Fruit fly (Drosophila melanogaster) whole organism, embryonic: Measurements from ENCODE around the gene Pisd.

Experiments used
- Antp ChIP-seq: fragments of 200-800 bp; sonication (Bioruptor generic); optimal IDR thresholded peaks from 3 replicates; lab custom pipeline; 2016; ENCODE audit warnings: missing biosample characterization, missing genetic modification characterization
- B-H1 ChIP-seq: fragments of 200-800 bp; sonication (Bioruptor generic); IDR thresholded peaks from 3 replicates; pipeline ENCODE4 v1.3.6; 2022; ENCODE audit warnings: missing biosample characterization, missing genetic modification characterization
- Bdp1 ChIP-seq: fragments of 200-800 bp; sonication (Bioruptor generic); optimal IDR thresholded peaks from 3 replicates; lab custom pipeline; 2016; ENCODE audit warnings: missing biosample characterization, missing genetic modification characterization
- CG11085 ChIP-seq: fragments of 200-800 bp; sonication (Bioruptor generic); IDR thresholded peaks from 2 replicates; pipeline ENCODE4 v1.3.6; 2022; ENCODE audit warnings: missing biosample characterization, missing genetic modification characterization
- CG1233 ChIP-seq: fragments of 200-800 bp; sonication (Bioruptor generic); optimal IDR thresholded peaks from 4 replicates; lab custom pipeline; 2018; ENCODE audit warnings: missing biosample characterization, mild to moderate bottlenecking, missing genetic modification characterization
- CG1529 ChIP-seq: fragments of 200-800 bp; sonication (Bioruptor generic); optimal IDR thresholded peaks from 3 replicates; lab custom pipeline; 2018; ENCODE audit warnings: missing biosample characterization, missing genetic modification characterization
- CG15696 ChIP-seq: fragments of 200-800 bp; sonication (Bioruptor generic); optimal IDR thresholded peaks from 2 replicates; lab custom pipeline; 2019; ENCODE audit warnings: missing biosample characterization, mild to moderate bottlenecking, missing genetic modification characterization, moderate library complexity
- CG17328 ChIP-seq: fragments of 200-800 bp; sonication (Bioruptor generic); IDR thresholded peaks from 2 replicates; pipeline ENCODE4 v1.3.6; 2022; ENCODE audit warnings: missing biosample characterization, missing genetic modification characterization
- CG3163 ChIP-seq: fragments of 200-800 bp; sonication (Bioruptor generic); optimal IDR thresholded peaks from 3 replicates; lab custom pipeline; 2016; ENCODE audit warnings: missing biosample characterization, missing genetic modification characterization
- CG42726 ChIP-seq: fragments of 200-800 bp; sonication (Bioruptor generic); IDR thresholded peaks from 2 replicates; pipeline ENCODE4 v1.3.6; 2022; ENCODE audit warnings: missing biosample characterization, missing genetic modification characterization; ENCODE audit not compliant: partially characterized antibody
- CG4730 ChIP-seq: fragments of 200-800 bp; sonication (Bioruptor generic); IDR thresholded peaks from 2 replicates; pipeline ENCODE4 v1.3.6; 2022; ENCODE audit warnings: missing biosample characterization, missing genetic modification characterization
- CG4820 ChIP-seq: fragments of 200-800 bp; sonication (Bioruptor generic); optimal IDR thresholded peaks from 3 replicates; lab custom pipeline; 2016; ENCODE audit warnings: missing biosample characterization, missing genetic modification characterization
- CG6854 ChIP-seq: fragments of 200-800 bp; sonication (Bioruptor generic); optimal IDR thresholded peaks from 3 replicates; lab custom pipeline; 2017; ENCODE audit warnings: missing biosample characterization, mild to moderate bottlenecking, missing genetic modification characterization
- CG7556 ChIP-seq: fragments of 200-800 bp; sonication (Bioruptor generic); optimal IDR thresholded peaks from 2 replicates; lab custom pipeline; 2017; ENCODE audit warnings: missing biosample characterization, mild to moderate bottlenecking, missing genetic modification characterization
- CG7745 ChIP-seq: fragments of 200-800 bp; sonication (Bioruptor generic); optimal IDR thresholded peaks from 2 replicates; lab custom pipeline; 2018; ENCODE audit warnings: missing biosample characterization, mild to moderate bottlenecking, missing genetic modification characterization, moderate library complexity
- CG7786 ChIP-seq: fragments of 200-800 bp; sonication (Bioruptor generic); optimal IDR thresholded peaks from 2 replicates; lab custom pipeline; 2016; ENCODE audit warnings: missing biosample characterization, missing genetic modification characterization
- CG9727 ChIP-seq: fragments of 200-800 bp; sonication (Bioruptor generic); optimal IDR thresholded peaks from 3 replicates; lab custom pipeline; 2017; ENCODE audit warnings: missing biosample characterization, mild to moderate bottlenecking, missing genetic modification characterization
- CG9876 ChIP-seq: fragments of 200-800 bp; sonication (Bioruptor generic); optimal IDR thresholded peaks from 2 replicates; lab custom pipeline; 2016; ENCODE audit warnings: missing biosample characterization, missing genetic modification characterization
- CTCF ChIP-seq: fragments of 200-800 bp; sonication (Bioruptor generic); optimal IDR thresholded peaks from 2 replicates; lab custom pipeline; 2017; ENCODE audit warnings: missing biosample characterization, mild to moderate bottlenecking, missing genetic modification characterization, moderate library complexity
- CkIIα-i1 ChIP-seq: fragments of 200-800 bp; sonication (Bioruptor generic); IDR thresholded peaks from 2 replicates; pipeline ENCODE4 v1.3.6; 2022; ENCODE audit warnings: missing biosample characterization, missing genetic modification characterization
- Dip3 ChIP-seq: fragments of 200-800 bp; sonication (Bioruptor generic); optimal IDR thresholded peaks from 3 replicates; lab custom pipeline; 2016; ENCODE audit warnings: missing biosample characterization, missing genetic modification characterization
- Doc3 ChIP-seq: fragments of 200-800 bp; sonication (Bioruptor generic); IDR thresholded peaks from 3 replicates; pipeline ENCODE4 v1.3.6; 2022; ENCODE audit warnings: missing biosample characterization, missing genetic modification characterization; ENCODE audit not compliant: partially characterized antibody
- H15 ChIP-seq: fragments of 200-800 bp; sonication (Bioruptor generic); IDR thresholded peaks from 3 replicates; pipeline ENCODE4 v1.3.6; 2022; ENCODE audit warnings: missing biosample characterization, missing genetic modification characterization
- Hey ChIP-seq: fragments of 200-800 bp; sonication (Bioruptor generic); optimal IDR thresholded peaks from 3 replicates; lab custom pipeline; 2018; ENCODE audit warnings: missing biosample characterization, mild to moderate bottlenecking, missing genetic modification characterization
- Hr39 ChIP-seq: fragments of >200 bp; optimal IDR thresholded peaks from 2 replicates; lab custom pipeline; 2017
- Pdp1 ChIP-seq, 2 experiments: fragments of 200-800 bp; sonication (Bioruptor generic); optimal IDR thresholded peaks; 3 replicates each; lab custom pipeline; 2016; ENCODE audit warnings: missing biosample characterization in 2 of 2, missing genetic modification characterization in 2 of 2, mild to moderate bottlenecking in 1 of 2, moderate library complexity in 1 of 2
- Ravus ChIP-seq: fragments of 200-800 bp; sonication (Bioruptor generic); IDR thresholded peaks from 2 replicates; pipeline ENCODE4 v1.3.6; 2022; ENCODE audit warnings: missing biosample characterization, missing genetic modification characterization
- Stat92E ChIP-seq, 3 experiments: fragments of >200 bp in 2 of 3; fragments of 200-800 bp in 1 of 3; sonication (Bioruptor generic) in 1 of 3; optimal IDR thresholded peaks; 2 replicates each; lab custom pipeline; 2017 to 2019; ENCODE audit warnings: missing biosample characterization in 3 of 3, missing genetic modification characterization in 3 of 3, mild to moderate bottlenecking in 1 of 3, moderate library complexity in 1 of 3
- Tbp ChIP-seq: fragments of >200 bp; optimal IDR thresholded peaks from 2 replicates; lab custom pipeline; 2018; ENCODE audit warnings: missing biosample characterization, missing genetic modification characterization
- Trl ChIP-seq, 3 experiments: fragments of >200 bp in 2 of 3; fragments of 200-800 bp in 1 of 3; sonication (Bioruptor generic) in 1 of 3; optimal IDR thresholded peaks; 2 replicates in 1 of 3; 3 replicates in 2 of 3; lab custom pipeline; 2016 to 2017; ENCODE audit warnings: missing biosample characterization in 1 of 3, missing genetic modification characterization in 1 of 3
- aop ChIP-seq: fragments of 200-800 bp; sonication (Bioruptor generic); IDR thresholded peaks from 2 replicates; pipeline ENCODE4 v1.3.6; 2022; ENCODE audit warnings: missing biosample characterization, missing genetic modification characterization
- ara ChIP-seq: fragments of 200-800 bp; sonication (Bioruptor generic); IDR thresholded peaks from 2 replicates; pipeline ENCODE4 v1.3.6; 2022; ENCODE audit warnings: missing biosample characterization, missing genetic modification characterization
- bsh ChIP-seq, 2 experiments: fragments of 200-800 bp; sonication (Bioruptor generic); optimal IDR thresholded peaks; 2 replicates each; lab custom pipeline; 2017 to 2018; ENCODE audit warnings: mild to moderate bottlenecking in 2 of 2, missing biosample characterization in 2 of 2, missing genetic modification characterization in 2 of 2, moderate library complexity in 1 of 2
- chm ChIP-seq: fragments of 200-800 bp; sonication (Bioruptor generic); IDR thresholded peaks from 2 replicates; pipeline ENCODE4 v1.3.6; 2022; ENCODE audit warnings: missing biosample characterization, missing genetic modification characterization
- ci ChIP-seq: fragments of 200-800 bp; sonication (Bioruptor generic); IDR thresholded peaks from 3 replicates; pipeline ENCODE4 v1.3.6; 2022; ENCODE audit warnings: missing biosample characterization, missing genetic modification characterization
- crp ChIP-seq, 2 experiments: fragments of 200-800 bp; sonication (Bioruptor generic); optimal IDR thresholded peaks; 2 replicates in 1 of 2; 3 replicates in 1 of 2; lab custom pipeline; 2017; ENCODE audit warnings: missing biosample characterization in 2 of 2, missing genetic modification characterization in 2 of 2, mild to moderate bottlenecking in 1 of 2, moderate library complexity in 1 of 2
- danr ChIP-seq: fragments of 200-800 bp; sonication (Bioruptor generic); IDR thresholded peaks from 2 replicates; pipeline ENCODE4 v1.3.6; 2022; ENCODE audit warnings: missing biosample characterization, missing genetic modification characterization
- disco-r ChIP-seq: fragments of 200-800 bp; sonication (Bioruptor generic); optimal IDR thresholded peaks from 2 replicates; lab custom pipeline; 2016; ENCODE audit warnings: missing biosample characterization, missing genetic modification characterization
- dmrt11E ChIP-seq: fragments of 200-800 bp; sonication (Bioruptor generic); optimal IDR thresholded peaks from 3 replicates; lab custom pipeline; 2018; ENCODE audit warnings: missing biosample characterization, mild to moderate bottlenecking, missing genetic modification characterization, moderate library complexity
- gcm2 ChIP-seq: fragments of 200-800 bp; sonication (Bioruptor generic); optimal IDR thresholded peaks from 2 replicates; lab custom pipeline; 2016; ENCODE audit warnings: missing biosample characterization, missing genetic modification characterization
- grau ChIP-seq: fragments of 200-800 bp; optimal IDR thresholded peaks from 3 replicates; lab custom pipeline; 2019; ENCODE audit warnings: missing biosample characterization, mild to moderate bottlenecking, missing genetic modification characterization, moderate library complexity
- gro ChIP-seq: fragments of 200-800 bp; sonication (Bioruptor generic); optimal IDR thresholded peaks from 2 replicates; lab custom pipeline; 2016; ENCODE audit warnings: missing biosample characterization, missing genetic modification characterization
- ham ChIP-seq: fragments of 200-800 bp; sonication (Bioruptor generic); IDR thresholded peaks from 2 replicates; pipeline ENCODE4 v1.3.6; 2022; ENCODE audit warnings: missing biosample characterization, missing genetic modification characterization
- peb ChIP-seq: fragments of 200-800 bp; sonication (Bioruptor generic); IDR thresholded peaks from 2 replicates; pipeline ENCODE4 v1.3.6; 2022; ENCODE audit warnings: missing biosample characterization, missing genetic modification characterization
- repo ChIP-seq: fragments of 200-800 bp; sonication (Bioruptor generic); optimal IDR thresholded peaks from 2 replicates; lab custom pipeline; 2016; ENCODE audit warnings: missing biosample characterization, missing genetic modification characterization
- ro ChIP-seq: fragments of 200-800 bp; sonication (Bioruptor generic); IDR thresholded peaks from 2 replicates; pipeline ENCODE4 v1.3.6; 2022; ENCODE audit warnings: missing biosample characterization, missing genetic modification characterization
- tio ChIP-seq: fragments of 200-800 bp; sonication (Bioruptor generic); optimal IDR thresholded peaks from 2 replicates; lab custom pipeline; 2017; ENCODE audit warnings: missing biosample characterization, missing genetic modification characterization, inconsistent platforms
- twi ChIP-seq: fragments of 200-800 bp; optimal IDR thresholded peaks from 2 replicates; lab custom pipeline; 2019; ENCODE audit warnings: missing biosample characterization, mild to moderate bottlenecking, missing genetic modification characterization, moderate library complexity
- unc-4 ChIP-seq: fragments of 200-800 bp; sonication (Bioruptor generic); IDR thresholded peaks from 2 replicates; pipeline ENCODE4 v1.3.6; 2022; ENCODE audit warnings: missing biosample characterization, missing genetic modification characterization; ENCODE audit not compliant: partially characterized antibody
- wor ChIP-seq: fragments of 200-800 bp; sonication (Bioruptor generic); IDR thresholded peaks from 2 replicates; pipeline ENCODE4 v1.3.6; 2022; ENCODE audit warnings: missing biosample characterization, missing genetic modification characterization

The Pisd gene

DNA sequence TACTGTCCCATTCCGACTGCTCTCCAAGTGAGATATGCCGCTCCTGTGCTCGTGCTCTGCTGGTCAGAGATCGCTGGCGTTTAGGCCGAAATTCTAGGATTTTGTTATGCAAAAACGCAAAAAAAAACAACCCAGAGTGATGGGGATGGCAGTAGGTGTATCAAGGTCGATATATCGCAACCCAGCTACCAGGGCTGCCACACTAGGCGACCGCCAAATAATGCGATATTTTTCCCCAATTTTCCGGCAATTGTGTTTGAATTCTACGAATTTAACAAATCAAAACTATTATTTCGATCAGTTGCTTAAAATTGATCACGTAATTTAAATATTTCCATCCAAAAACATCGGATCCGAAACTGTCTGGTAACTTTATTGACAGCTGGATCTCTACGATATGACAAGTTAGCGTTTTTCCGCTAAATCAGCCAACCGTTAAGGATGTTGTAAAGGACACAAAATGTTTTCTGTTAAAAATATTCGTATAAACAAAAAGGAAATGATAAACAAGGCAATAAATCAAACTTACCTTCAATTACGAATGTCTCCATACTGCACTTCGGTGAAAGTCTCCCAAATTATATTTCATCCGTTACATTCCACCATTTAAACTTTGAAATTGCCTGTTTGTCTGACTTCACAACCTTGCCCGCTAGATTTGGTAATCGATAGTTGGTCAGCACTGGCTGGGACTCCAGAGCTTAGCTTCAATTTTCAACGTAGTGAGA, 12.9 kb upstream of the Pisd start, which contains the start of gene spas (continued):
- TF ChIP-seq unc-4 (GFP tag; lab: Robert Waterston, UW) (peak; percentile 88), Ravus (GFP tag; lab: Robert Waterston, UW) (no peak), Stat92E (GFP tag; optimal IDR thresholded peaks at IDR 0.05; lab: Kevin White, UChicago) (no peak), Doc3 (GFP tag; lab: Robert Waterston, UW) (peak; percentile 90), CG11085 (GFP tag; lab: Robert Waterston, UW) (peak; percentile 44; the same call in 1 of the 2 replicates), CG17328 (GFP tag; lab: Robert Waterston, UW) (peak; percentile 79), gcm2 (GFP tag; lab: Kevin White, UChicago) (no peak), tio (GFP tag; lab: Kevin White, UChicago) (no peak), grau (tag; lab: Kevin White, UChicago) (peak; percentile 53), aop (GFP tag; lab: Robert Waterston, UW) (no peak), ci (GFP tag; lab: Robert Waterston, UW) (peak; percentile 76; the same call in 2 of the 3 replicates), Tbp (no peak), CG1233 (GFP tag; lab: Kevin White, UChicago) (peak; percentile 48), danr (peak; percentile 50; the same call in 1 of the 2 replicates), wor (GFP tag; lab: Robert Waterston, UW) (peak; percentile 52; the same call in 1 of the 2 replicates), peb (GFP tag; lab: Robert Waterston, UW) (peak; percentile 63), bsh (GFP tag; optimal IDR thresholded peaks at IDR 0.05; lab: Kevin White, UChicago) (peak in 1 of 2 experiments; percentile 66), CG3163 (GFP tag; lab: Kevin White, UChicago) (peak; percentile 58), CG42726 (GFP tag; lab: Robert Waterston, UW) (peak; percentile 90), dmrt11E (tag; lab: Kevin White, UChicago) (peak; percentile 78), CG6854 (no peak), CG7556 (GFP tag; lab: Kevin White, UChicago) (peak; percentile 49), CG4730 (GFP tag; lab: Robert Waterston, UW) (peak; percentile 61; the same call in 1 of the 2 replicates), Dip3 (GFP tag; lab: Kevin White, UChicago) (peak; percentile 78), CTCF (GFP tag; lab: Kevin White, UChicago) (no peak), twi (tag; lab: Kevin White, UChicago) (peak; percentile 46), gro (peak; percentile 14), Hr39 (no peak), ara (peak; percentile 62), repo (GFP tag; lab: Kevin White, UChicago) (peak; percentile 12), ham (GFP tag; lab: Robert Waterston, UW) (no peak), Hey (tag; lab: Kevin White, UChicago) (no peak), CG4820 (peak; percentile 58), disco-r (GFP tag; lab: Kevin White, UChicago) (no peak), crp (GFP tag; optimal IDR thresholded peaks at IDR 0.05; lab: Kevin White, UChicago) (peak in 1 of 2 experiments; percentile 81), H15 (GFP tag; lab: Robert Waterston, UW) (peak; percentile 68; the same call in 2 of the 3 replicates), CG1529 (GFP tag; lab: Kevin White, UChicago) (peak; percentile 15), CG9727 (GFP tag; lab: Kevin White, UChicago) (peak; percentile 83), CG7786 (GFP tag; lab: Kevin White, UChicago) (peak; percentile 78), Trl (optimal IDR thresholded peaks at IDR 0.05; lab: Kevin White, UChicago) (no peak), Trl (GFP tag; optimal IDR thresholded peaks at IDR 0.05; lab: Kevin White, UChicago) (peak; percentile 67), CG7745 (tag; lab: Kevin White, UChicago) (no peak), CG9876 (GFP tag; lab: Kevin White, UChicago) (peak; percentile 31), CG15696 (tag; lab: Kevin White, UChicago) (peak; percentile 67), CkIIα-i1 (GFP tag; lab: Robert Waterston, UW) (no peak), Pdp1 (GFP tag; optimal IDR thresholded peaks at IDR 0.05; lab: Kevin White, UChicago) (peak; percentile 73 to 95), Bdp1 (GFP tag; lab: Kevin White, UChicago) (peak; percentile 65), B-H1 (GFP tag; lab: Robert Waterston, UW) (peak; percentile 60; the same call in 1 of the 3 replicates), chm (GFP tag; lab: Robert Waterston, UW) (peak; percentile 11; the same call in 1 of the 2 replicates), Antp (peak; percentile 70), ro (GFP tag; lab: Robert Waterston, UW) (peak; percentile 15; the same call in 1 of the 2 replicates)
